Fruit fly (Drosophila melanogaster): ENCODE measurements around the gene CG9259.
A peak's percentile ranks its signal among the peaks of the same experiment; 100 is the strongest.

Gene CG9259

DNA sequence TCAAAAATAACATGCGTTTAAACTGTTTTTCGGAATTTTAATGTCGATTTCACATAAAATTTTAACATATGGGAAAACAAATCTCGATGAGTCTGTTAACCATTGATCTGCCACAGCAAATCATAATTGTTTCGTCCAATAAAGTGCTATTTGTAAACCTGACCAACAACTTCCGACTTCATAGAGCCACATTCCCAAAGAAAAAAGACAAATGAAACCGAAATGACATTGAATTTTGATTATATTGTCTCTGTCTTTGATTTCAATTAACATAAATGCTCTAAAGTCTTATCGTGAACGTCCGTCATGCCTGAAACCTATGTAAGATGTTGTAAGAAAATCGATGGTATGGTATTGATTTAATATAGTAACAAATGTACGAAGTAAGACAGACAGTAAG lies 15.9 kb upstream of the CG9259 start:
- TF ChIP-seq pad (GFP tag; optimal IDR thresholded peaks at IDR 0.05) (no peak), CG7101 (tag; optimal IDR thresholded peaks at IDR 0.05) (no peak), Crg-1 (GFP tag; optimal IDR thresholded peaks at IDR 0.05) (no peak), Mnt (GFP tag; optimal IDR thresholded peaks at IDR 0.05) (no peak)

DNA sequence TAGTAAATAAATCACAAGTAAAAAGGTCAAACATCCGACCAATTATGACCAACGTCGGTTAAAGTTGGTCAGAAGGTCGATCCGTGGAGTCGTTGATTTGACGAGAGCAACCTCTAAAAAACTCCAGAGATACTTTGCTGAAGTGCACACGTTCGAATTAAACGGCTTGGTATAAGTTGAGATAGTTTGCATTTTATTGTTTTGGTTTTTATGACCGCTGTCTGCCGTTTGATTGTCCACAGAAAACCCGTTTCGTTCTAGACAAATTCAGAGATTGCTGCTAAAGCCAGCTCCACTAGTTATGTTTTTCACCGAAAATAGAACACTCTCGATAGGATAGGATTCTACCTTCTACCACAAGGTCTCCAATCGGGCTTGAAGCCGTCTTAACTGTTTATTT lies 15.4 kb upstream of the CG9259 start:
- TF ChIP-seq Hr96 (GFP tag; optimal IDR thresholded peaks at IDR 0.05) = no peak
- TF ChIP-seq toe (GFP tag; optimal IDR thresholded peaks at IDR 0.05) = no peak
- no peak for TF ChIP-seq ovo (GFP tag; optimal IDR thresholded peaks at IDR 0.05)
- no peak for TF ChIP-seq CG1620 (GFP tag; optimal IDR thresholded peaks at IDR 0.05)
- TF ChIP-seq Mnt (GFP tag; optimal IDR thresholded peaks at IDR 0.05) = no peak
- no peak for TF ChIP-seq cnc (optimal IDR thresholded peaks at IDR 0.05)
- TF ChIP-seq pad (GFP tag; optimal IDR thresholded peaks at IDR 0.05) = no peak
- TF ChIP-seq kay (GFP tag; ENCODE audit: borderline replicate concordance) = no peak
- TF ChIP-seq CG14711 (tag; optimal IDR thresholded peaks at IDR 0.05) = no peak
- TF ChIP-seq Crg-1 (GFP tag; optimal IDR thresholded peaks at IDR 0.05) = no peak
- TF ChIP-seq CG11617 (GFP tag; optimal IDR thresholded peaks at IDR 0.05) = no peak
- TF ChIP-seq tj (GFP tag; optimal IDR thresholded peaks at IDR 0.05) = no peak
- no peak for TF ChIP-seq CG33017 (tag; optimal IDR thresholded peaks at IDR 0.05)
- TF ChIP-seq bab1 (GFP tag; optimal IDR thresholded peaks at IDR 0.05) = no peak
- TF ChIP-seq cic (GFP tag; optimal IDR thresholded peaks at IDR 0.05) = no peak
- TF ChIP-seq Clk (GFP tag; optimal IDR thresholded peaks at IDR 0.05) = no peak
- TF ChIP-seq CG7101 (tag; optimal IDR thresholded peaks at IDR 0.05) = no peak

dm6 chr2L:21075105-21075504 lies 14.1 kb upstream of the CG9259 start, which contains the start of gene tadr:
Gene tadr, plus strand, starts transcription at chr2L:21075405.
- TF ChIP-seq CG5204 (GFP tag; optimal IDR thresholded peaks at IDR 0.05) (no peak), bab1 (GFP tag; optimal IDR thresholded peaks at IDR 0.05) (no peak), CG1620 (GFP tag; optimal IDR thresholded peaks at IDR 0.05) (no peak), CG33017 (tag; optimal IDR thresholded peaks at IDR 0.05) (no peak), cnc (optimal IDR thresholded peaks at IDR 0.05) (no peak), CG7045 (GFP tag; optimal IDR thresholded peaks at IDR 0.05) (no peak), CG11617 (GFP tag; optimal IDR thresholded peaks at IDR 0.05) (no peak), CG14711 (tag; optimal IDR thresholded peaks at IDR 0.05) (no peak), tj (GFP tag; optimal IDR thresholded peaks at IDR 0.05) (no peak), kay (GFP tag; ENCODE audit: borderline replicate concordance) (no peak), pad (GFP tag; optimal IDR thresholded peaks at IDR 0.05) (no peak), CG7101 (tag; optimal IDR thresholded peaks at IDR 0.05) (no peak), Mnt (GFP tag; optimal IDR thresholded peaks at IDR 0.05) (no peak), ovo (GFP tag; optimal IDR thresholded peaks at IDR 0.05) (no peak), Hr96 (GFP tag; optimal IDR thresholded peaks at IDR 0.05) (no peak), Crg-1 (GFP tag; optimal IDR thresholded peaks at IDR 0.05) (no peak)

DNA sequence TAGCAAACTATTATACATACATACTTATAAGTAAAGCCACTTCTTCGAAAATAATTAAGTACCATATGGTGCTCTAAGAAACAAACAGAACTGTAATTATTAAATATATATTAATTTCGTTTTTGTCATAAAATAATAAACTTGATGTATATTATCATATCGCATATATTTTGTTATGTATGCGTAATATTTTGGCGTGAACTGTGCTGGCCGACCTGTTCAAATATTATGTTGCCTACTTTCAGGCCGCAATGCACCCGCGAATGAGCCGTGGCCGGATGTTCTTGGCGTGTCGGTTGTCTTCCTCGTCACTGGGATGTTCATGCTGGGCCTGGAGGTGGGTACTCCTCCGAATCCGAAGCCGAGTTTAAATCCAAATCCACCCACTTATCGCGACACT lies 11.3 kb upstream of the CG9259 start:
- TF ChIP-seq Crg-1 (GFP tag; optimal IDR thresholded peaks at IDR 0.05) = no peak
- TF ChIP-seq CG11617 (GFP tag; optimal IDR thresholded peaks at IDR 0.05) = no peak
- TF ChIP-seq tj (GFP tag; optimal IDR thresholded peaks at IDR 0.05) = no peak
- no peak for TF ChIP-seq CG5204 (GFP tag; optimal IDR thresholded peaks at IDR 0.05)
- TF ChIP-seq Mnt (GFP tag; optimal IDR thresholded peaks at IDR 0.05) = no peak
- no peak for TF ChIP-seq ovo (GFP tag; optimal IDR thresholded peaks at IDR 0.05)
- no peak for TF ChIP-seq pad (GFP tag; optimal IDR thresholded peaks at IDR 0.05)
- no peak for TF ChIP-seq CG7101 (tag; optimal IDR thresholded peaks at IDR 0.05)
- TF ChIP-seq CG33017 (tag; optimal IDR thresholded peaks at IDR 0.05) = no peak
- TF ChIP-seq CG7045 (GFP tag; optimal IDR thresholded peaks at IDR 0.05) = no peak
- no peak for TF ChIP-seq toe (GFP tag; optimal IDR thresholded peaks at IDR 0.05)
- no peak for TF ChIP-seq CG14711 (tag; optimal IDR thresholded peaks at IDR 0.05)
- TF ChIP-seq CG12768 (GFP tag; optimal IDR thresholded peaks at IDR 0.05) = no peak
- no peak for TF ChIP-seq kay (GFP tag; ENCODE audit: borderline replicate concordance)
- TF ChIP-seq cnc (optimal IDR thresholded peaks at IDR 0.05) = no peak

- TF ChIP-seq Hr96 (GFP tag; optimal IDR thresholded peaks at IDR 0.05) (no peak), toe (GFP tag; optimal IDR thresholded peaks at IDR 0.05) (no peak), CG33017 (tag; optimal IDR thresholded peaks at IDR 0.05) (no peak), CG11617 (GFP tag; optimal IDR thresholded peaks at IDR 0.05) (no peak), Clk (GFP tag; optimal IDR thresholded peaks at IDR 0.05) (no peak), cic (GFP tag; optimal IDR thresholded peaks at IDR 0.05) (peak; percentile 79)
Observed at dm6 chr2L:21082444-21083201, 6.6 kb upstream of the CG9259 start, which contains the start of gene CG33511. Gene CG33511, minus strand, starts transcription at chr2L:21082494.

DNA sequence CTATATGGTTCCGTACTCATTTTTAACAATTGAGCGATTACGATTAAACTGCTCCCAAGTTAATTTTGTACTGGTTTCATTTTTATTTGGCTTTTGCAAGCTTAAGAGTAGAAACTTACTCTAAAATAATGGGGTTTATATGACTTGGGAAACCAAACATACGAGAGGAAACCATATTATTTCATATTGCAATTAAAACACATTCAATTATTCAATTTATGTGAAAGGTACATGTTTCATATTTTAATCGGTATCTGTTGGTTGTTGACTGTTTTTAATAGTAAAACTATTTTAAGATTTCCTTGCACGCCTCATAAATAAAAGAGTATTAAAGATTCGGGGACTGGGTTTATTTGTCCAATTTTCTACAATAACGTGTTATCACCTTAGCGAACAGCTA lies 4.9 kb upstream of the CG9259 start, which contains the start of gene CG33510:
CG33510 (minus strand) TSS at position 59 of the 400 bp plus-strand sequence.
- no peak for TF ChIP-seq pad (GFP tag; optimal IDR thresholded peaks at IDR 0.05)
- TF ChIP-seq Mnt (GFP tag; optimal IDR thresholded peaks at IDR 0.05) = no peak
- TF ChIP-seq toe (GFP tag; optimal IDR thresholded peaks at IDR 0.05) = no peak
- no peak for TF ChIP-seq cnc (optimal IDR thresholded peaks at IDR 0.05)
- TF ChIP-seq kay (GFP tag; ENCODE audit: borderline replicate concordance) = no peak
- TF ChIP-seq cic (GFP tag; optimal IDR thresholded peaks at IDR 0.05) = peak; percentile 8
- no peak for TF ChIP-seq CG12768 (GFP tag; optimal IDR thresholded peaks at IDR 0.05)
- TF ChIP-seq CG11617 (GFP tag; optimal IDR thresholded peaks at IDR 0.05) = peak; percentile 24
- TF ChIP-seq Crg-1 (GFP tag; optimal IDR thresholded peaks at IDR 0.05) = no peak
- peak; percentile 6 for TF ChIP-seq CG14711 (tag; optimal IDR thresholded peaks at IDR 0.05)

Data from whole organism, adult.